Worm (Caenorhabditis elegans): Measurements from ENCODE around the gene nhr-253.

nhr-253 gene

DNA sequence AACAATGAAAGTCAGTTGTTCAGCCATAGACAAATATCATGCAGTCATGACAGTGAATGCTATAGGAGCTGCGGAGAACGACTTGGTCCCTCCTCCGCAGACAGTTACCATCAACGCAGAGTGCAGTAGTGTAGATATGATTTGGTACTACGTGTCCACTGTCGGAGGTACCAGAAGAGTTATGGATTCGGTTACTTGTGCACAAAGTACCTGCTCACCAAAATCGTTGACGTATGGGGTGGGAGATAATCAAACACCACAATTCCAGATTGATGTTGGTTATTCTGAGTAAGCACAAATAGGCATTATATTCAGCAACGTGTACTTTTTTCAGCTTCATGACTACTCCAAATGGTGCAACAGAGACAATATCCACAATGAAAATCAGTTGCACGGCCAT lies 36.6 kb downstream of the nhr-253 start:
- TF ChIP-seq unc-62 (GFP tag; optimal IDR thresholded peaks at IDR 0.05): no peak

- no peak for TF ChIP-seq unc-62 (GFP tag; optimal IDR thresholded peaks at IDR 0.05)
These were observed 37.5 kb downstream of the nhr-253 start, which contains the start of gene B0554.2 for ce11 chrV:433898-434297. Gene B0554.2, plus strand, starts transcription at chrV:434198.

DNA sequence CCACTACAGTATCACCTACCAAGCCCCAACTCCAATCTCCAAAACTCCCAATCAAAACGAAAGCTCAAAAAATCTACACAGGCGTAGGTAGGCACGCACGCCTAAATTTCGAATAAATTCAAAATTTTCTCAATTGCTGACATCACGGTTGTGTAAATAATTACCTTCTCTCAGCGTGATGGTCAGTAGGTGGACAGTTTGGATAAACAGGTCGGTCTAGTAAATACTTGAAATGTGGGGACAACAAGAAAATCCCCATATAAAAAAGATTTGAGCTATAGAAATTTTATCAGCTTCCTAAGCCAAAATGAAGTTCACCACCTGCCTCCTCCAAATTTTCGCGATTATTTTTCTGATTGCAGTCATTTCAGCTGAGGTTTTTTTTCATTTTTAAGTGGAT lies 41.7 kb downstream of the nhr-253 start, which contains the start of gene B0554.1:
B0554.1 (plus strand) TSS at position 301 of the 400 bp plus-strand sequence.
- no peak for TF ChIP-seq unc-62 (GFP tag; optimal IDR thresholded peaks at IDR 0.05)

DNA sequence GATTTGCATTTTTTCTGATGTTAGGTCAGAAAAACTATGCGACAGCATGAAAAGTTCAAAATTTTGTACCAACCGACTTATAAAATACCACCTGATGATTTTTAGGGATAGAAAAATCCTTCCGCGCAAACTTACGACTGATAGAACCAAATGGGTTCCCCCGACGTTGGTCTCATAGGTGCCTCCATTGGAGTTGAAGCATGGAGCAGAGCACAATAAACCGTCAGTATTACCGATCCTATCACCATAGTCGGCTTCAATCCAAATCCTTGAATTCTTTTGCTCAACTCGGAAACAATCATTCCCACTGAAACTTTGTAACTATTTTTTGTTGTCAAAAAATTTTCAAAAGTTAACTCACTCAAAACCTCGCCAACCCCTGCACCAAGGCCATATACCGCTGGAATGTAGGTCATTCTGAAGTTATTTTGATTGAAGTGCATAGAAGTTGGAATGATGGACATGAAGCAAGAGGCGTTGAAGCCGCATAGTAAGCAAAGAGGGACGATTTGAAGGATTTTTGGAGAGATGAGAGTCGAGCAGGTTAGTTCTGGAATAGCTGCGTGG lies 42.9 kb downstream of the nhr-253 start:
- TF ChIP-seq unc-62 (GFP tag; optimal IDR thresholded peaks at IDR 0.05): no peak

ce11 chrV:440923-441322 lies 44.5 kb downstream of the nhr-253 start, which contains the start of gene B0554.7:
Gene B0554.7, minus strand, starts transcription at chrV:441023.
- TF ChIP-seq unc-62 (GFP tag; optimal IDR thresholded peaks at IDR 0.05): no peak

- no peak for TF ChIP-seq unc-62 (GFP tag; optimal IDR thresholded peaks at IDR 0.05)
These were observed 46.8 kb downstream of the nhr-253 start, which contains the start of gene srh-33 for ce11 chrV:443193-443592. Gene srh-33, minus strand, starts transcription at chrV:443293.

ce11 chrV:446574-446973 lies 50.2 kb downstream of the nhr-253 start, which contains the start of gene srh-34:
Gene srh-34, minus strand, starts transcription at chrV:446674.
- TF ChIP-seq unc-62 (GFP tag; optimal IDR thresholded peaks at IDR 0.05): no peak

- no peak for TF ChIP-seq unc-62 (GFP tag; optimal IDR thresholded peaks at IDR 0.05)
These were observed 50.6 kb downstream of the nhr-253 start for ce11 chrV:446988-447387.
